Worm (Caenorhabditis elegans) whole organism, L4 larva: ENCODE results near the gene F28C10.3.
A peak's percentile ranks its signal among the peaks of the same experiment; 100 is the strongest.

Experiments used
- F49E8.2 ChIP-seq: sonication (generic microtip); optimal IDR thresholded peaks from 2 replicates; lab custom pipeline; 2016; ENCODE audit warnings: missing compliant biosample characterization, mild to moderate bottlenecking, missing genetic modification characterization, borderline replicate concordance
- R02D3.7 ChIP-seq: fragments of 150-350 bp; sonication (generic microtip); optimal IDR thresholded peaks from 3 replicates; lab custom pipeline; 2014; ENCODE audit warnings: missing biosample characterization, missing genetic modification characterization
- T20F7.1 ChIP-seq: fragments of 200-800 bp; sonication (Bioruptor generic); optimal IDR thresholded peaks from 2 replicates; lab custom pipeline; 2018; ENCODE audit warnings: mild to moderate bottlenecking, missing genetic modification characterization, missing compliant biosample characterization
- Y48G9A.11 ChIP-seq: fragments of 200-800 bp; sonication (Bioruptor generic); IDR thresholded peaks from 2 replicates; pipeline ENCODE4 v1.3.6; 2022; ENCODE audit warnings: missing genetic modification reagents, missing genetic modification characterization, missing compliant biosample characterization
- ZK337.2 ChIP-seq: fragments of 200-800 bp; sonication (Bioruptor generic); IDR thresholded peaks from 2 replicates; pipeline ENCODE4 v1.3.6; 2022; ENCODE audit warnings: missing genetic modification reagents, missing genetic modification characterization, missing compliant biosample characterization
- aha-1 ChIP-seq: fragments of 150-350 bp; peaks from one replicate; lab custom pipeline; 2014; ENCODE audit warnings: missing biosample characterization, missing genetic modification characterization
- aly-2 ChIP-seq: sonication (generic microtip); optimal IDR thresholded peaks from 2 replicates; lab custom pipeline; 2018; ENCODE audit warnings: missing biosample characterization, missing genetic modification characterization
- ceh-20 ChIP-seq: fragments of 200-800 bp; sonication (Bioruptor generic); IDR thresholded peaks from 2 replicates; pipeline ENCODE4 v1.3.6; 2022; ENCODE audit warnings: missing genetic modification reagents, missing genetic modification characterization, missing compliant biosample characterization
- ces-1 ChIP-seq: fragments of 150-350 bp; sonication (generic microtip); optimal IDR thresholded peaks from 4 replicates; lab custom pipeline; 2014; ENCODE audit warnings: missing biosample characterization, missing genetic modification reagents, missing genetic modification characterization
- daf-16 ChIP-seq, 3 experiments: sonication (generic microtip); optimal IDR thresholded peaks; 2 replicates each; lab custom pipeline; 2016 to 2017; ENCODE audit warnings: missing genetic modification characterization in 3 of 3, missing genetic modification reagents in 3 of 3, mild to moderate bottlenecking in 2 of 3, missing compliant biosample characterization in 2 of 3, missing biosample characterization in 1 of 3, moderate library complexity in 1 of 3
- dmd-9 ChIP-seq: fragments of 200-800 bp; sonication (Bioruptor generic); IDR thresholded peaks from 2 replicates; pipeline ENCODE4 v1.3.6; 2022; ENCODE audit warnings: missing genetic modification reagents, missing genetic modification characterization, missing compliant biosample characterization
- gei-8 ChIP-seq: fragments of 200-800 bp; sonication (Bioruptor generic); optimal IDR thresholded peaks from 2 replicates; lab custom pipeline; 2018; ENCODE audit warnings: mild to moderate bottlenecking, missing genetic modification characterization, missing compliant biosample characterization
- hlh-11 ChIP-seq: fragments of 200-800 bp; sonication (Bioruptor generic); optimal IDR thresholded peaks from 2 replicates; lab custom pipeline; 2018; ENCODE audit warnings: mild to moderate bottlenecking, missing genetic modification characterization, missing compliant biosample characterization
- hlh-30 ChIP-seq: sonication (generic microtip); optimal IDR thresholded peaks from 2 replicates; lab custom pipeline; 2017; ENCODE audit warnings: antibody characterized with exemption, mild to moderate bottlenecking, missing genetic modification characterization, missing compliant biosample characterization; ENCODE audit not compliant: insufficient read depth
- jun-1 ChIP-seq: fragments of 150-350 bp; optimal IDR thresholded peaks from 2 replicates; lab custom pipeline; 2014; ENCODE audit warnings: missing biosample characterization, missing genetic modification reagents, missing genetic modification characterization
- lin-1 ChIP-seq: fragments of 200-800 bp; sonication (Bioruptor generic); IDR thresholded peaks from 2 replicates; pipeline ENCODE4 v1.3.6; 2022; ENCODE audit warnings: missing genetic modification reagents, missing genetic modification characterization, missing compliant biosample characterization
- lin-13 ChIP-seq: fragments of 150-350 bp; optimal IDR thresholded peaks from 2 replicates; lab custom pipeline; 2014; ENCODE audit warnings: missing biosample characterization, missing genetic modification reagents, missing genetic modification characterization
- lin-38 ChIP-seq: fragments of 200-800 bp; sonication (Bioruptor generic); IDR thresholded peaks from 2 replicates; pipeline ENCODE4 v1.3.6; 2022; ENCODE audit warnings: missing genetic modification reagents, missing genetic modification characterization, missing compliant biosample characterization
- lin-39 ChIP-seq: fragments of 150-350 bp; optimal IDR thresholded peaks from 2 replicates; lab custom pipeline; 2014; ENCODE audit warnings: missing biosample characterization, missing genetic modification reagents, missing genetic modification characterization
- mdt-29 ChIP-seq: fragments of 200-800 bp; sonication (Bioruptor generic); IDR thresholded peaks from 2 replicates; pipeline ENCODE4 v1.3.6; 2022; ENCODE audit warnings: missing genetic modification reagents, missing genetic modification characterization, missing compliant biosample characterization
- mep-1 ChIP-seq: fragments of 150-350 bp; sonication (generic microtip); optimal IDR thresholded peaks from 3 replicates; lab custom pipeline; 2014; ENCODE audit warnings: missing biosample characterization, missing genetic modification characterization
- mxl-2 ChIP-seq: fragments of 200-800 bp; sonication (Bioruptor generic); conservative IDR thresholded peaks from 2 replicates; pipeline ENCODE4 v1.3.6; 2022; ENCODE audit warnings: missing genetic modification reagents, missing genetic modification characterization, missing compliant biosample characterization
- mxl-3 ChIP-seq: fragments of 200-800 bp; sonication (Bioruptor generic); optimal IDR thresholded peaks from 2 replicates; lab custom pipeline; 2018; ENCODE audit warnings: mild to moderate bottlenecking, missing genetic modification characterization, missing compliant biosample characterization
- nhr-10 ChIP-seq: fragments of 150-350 bp; optimal IDR thresholded peaks from 2 replicates; lab custom pipeline; 2014; ENCODE audit warnings: missing biosample characterization, missing genetic modification characterization
- nhr-11 ChIP-seq: fragments of 150-350 bp; optimal IDR thresholded peaks from 2 replicates; lab custom pipeline; 2014; ENCODE audit warnings: missing biosample characterization, missing genetic modification characterization
- nhr-25 ChIP-seq: sonication (generic microtip); optimal IDR thresholded peaks from 2 replicates; lab custom pipeline; 2017; ENCODE audit warnings: missing genetic modification characterization, mild to moderate bottlenecking, missing compliant biosample characterization, antibody characterized with exemption, moderate library complexity, borderline replicate concordance; ENCODE audit not compliant: insufficient read depth
- nhr-28 ChIP-seq: fragments of 150-350 bp; optimal IDR thresholded peaks from 2 replicates; lab custom pipeline; 2014; ENCODE audit warnings: missing biosample characterization, missing genetic modification characterization
- nhr-6 ChIP-seq: fragments of 150-350 bp; optimal IDR thresholded peaks from 2 replicates; lab custom pipeline; 2014; ENCODE audit warnings: missing biosample characterization, missing genetic modification characterization
- pha-4 ChIP-seq, 2 experiments: fragments of 150-350 bp in 1 of 2; fragments of 200-800 bp in 1 of 2; sonication (Bioruptor generic) in 1 of 2; IDR thresholded peaks in 1 of 2; optimal IDR thresholded peaks in 1 of 2; 2 replicates each; pipeline versions ENCODE4 v1.3.6 to Lab custom; 2014 to 2022; ENCODE audit warnings: missing genetic modification characterization in 2 of 2, missing genetic modification reagents in 2 of 2, missing biosample characterization in 1 of 2, missing compliant biosample characterization in 1 of 2
- php-3 ChIP-seq: fragments of 200-800 bp; sonication (Bioruptor generic); IDR thresholded peaks from 2 replicates; pipeline ENCODE4 v1.3.6; 2022; ENCODE audit warnings: missing genetic modification reagents, missing genetic modification characterization, missing compliant biosample characterization
- pqm-1 ChIP-seq: sonication (generic microtip); optimal IDR thresholded peaks from 2 replicates; lab custom pipeline; 2017; ENCODE audit warnings: missing biosample characterization, missing genetic modification characterization
- set-16 ChIP-seq: fragments of 200-800 bp; sonication (Bioruptor generic); IDR thresholded peaks from 2 replicates; pipeline ENCODE4 v1.3.6; 2022; ENCODE audit warnings: missing genetic modification reagents, missing genetic modification characterization, missing compliant biosample characterization
- skn-1 ChIP-seq: fragments of 150-350 bp; optimal IDR thresholded peaks from 2 replicates; lab custom pipeline; 2014; ENCODE audit warnings: missing biosample characterization, missing genetic modification characterization
- snpc-1.2 ChIP-seq: fragments of 200-800 bp; sonication (Bioruptor generic); IDR thresholded peaks from 2 replicates; pipeline ENCODE4 v1.3.6; 2022; ENCODE audit warnings: missing genetic modification reagents, missing genetic modification characterization, missing compliant biosample characterization
- tra-1 ChIP-seq: fragments of 200-800 bp; sonication (Bioruptor generic); IDR thresholded peaks from 2 replicates; pipeline ENCODE4 v1.3.6; 2022; ENCODE audit warnings: missing genetic modification reagents, missing genetic modification characterization, missing compliant biosample characterization
- unc-62 ChIP-seq, 3 experiments: fragments of 150-350 bp in 1 of 3; sonication (generic microtip); optimal IDR thresholded peaks in 2 of 3; peaks in 1 of 3; 1 replicate in 1 of 3; 2 replicates in 2 of 3; lab custom pipeline; 2014 to 2017; ENCODE audit warnings: missing biosample characterization in 3 of 3, missing genetic modification characterization in 3 of 3, missing genetic modification reagents in 3 of 3, missing genotype in 1 of 3
- zip-11 ChIP-seq: fragments of 200-800 bp; sonication (Bioruptor generic); IDR thresholded peaks from 2 replicates; pipeline ENCODE4 v1.3.6; 2022; ENCODE audit warnings: missing genetic modification characterization, missing compliant biosample characterization
- ztf-11 ChIP-seq: fragments of 150-350 bp; optimal IDR thresholded peaks from 2 replicates; lab custom pipeline; 2014; ENCODE audit warnings: missing biosample characterization, missing genetic modification characterization

The F28C10.3 gene

DNA sequence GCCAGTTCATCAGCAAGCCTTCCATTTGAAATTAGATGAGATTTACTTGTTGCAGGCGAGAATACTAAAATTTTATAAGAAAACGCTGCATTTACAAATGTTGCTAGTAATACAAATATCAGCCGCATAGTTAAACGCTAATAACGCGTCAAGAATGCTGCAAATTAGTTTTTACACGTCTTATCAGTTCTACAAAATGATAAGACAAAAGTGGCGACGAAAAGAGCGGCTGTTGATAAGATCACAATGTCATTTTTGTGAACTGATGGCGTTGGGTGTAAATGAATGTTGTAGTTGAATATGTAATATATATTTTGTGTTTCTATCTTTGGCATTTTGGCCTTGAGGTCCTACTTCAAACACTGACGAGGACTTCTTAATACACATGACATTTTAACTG, 5.6 kb downstream of the F28C10.3 start, which contains the start of gene ugt-46 (continued):
- TF ChIP-seq F49E8.2 (tag; lab: Kevin White, UChicago) = no peak
- TF ChIP-seq lin-39 = no peak
- TF ChIP-seq nhr-6 (tag; lab: Kevin White, UChicago) = no peak
- TF ChIP-seq php-3 (GFP tag; lab: Robert Waterston, UW) = no peak
- TF ChIP-seq skn-1 = no peak
- TF ChIP-seq unc-62 (GFP tag; optimal IDR thresholded peaks at IDR 0.05 in 1 of 2; lab: Kevin White, UChicago) = no peak
- TF ChIP-seq unc-62 (tag; optimal IDR thresholded peaks at IDR 0.05; lab: Kevin White, UChicago) = no peak
- TF ChIP-seq ztf-11 = no peak
- TF ChIP-seq tra-1 = no peak

ce11 chrX:529386-529785, 6.2 kb downstream of the F28C10.3 start:
- TF ChIP-seq nhr-10 (tag; lab: Kevin White, UChicago) (no peak), unc-62 (GFP tag; optimal IDR thresholded peaks at IDR 0.05 in 1 of 2; lab: Kevin White, UChicago) (peak in 1 of 2 experiments; percentile 96), unc-62 (tag; optimal IDR thresholded peaks at IDR 0.05; lab: Kevin White, UChicago) (no peak)

- TF ChIP-seq zip-11 (GFP tag; lab: Robert Waterston, UW) (no peak), set-16 (GFP tag; lab: Robert Waterston, UW) (peak; percentile 62; the same call in 1 of the 2 replicates), ces-1 (GFP tag; lab: Kevin White, UChicago) (no peak), mdt-29 (GFP tag; lab: Robert Waterston, UW) (no peak), snpc-1.2 (GFP tag; lab: Robert Waterston, UW) (no peak), lin-13 (GFP tag; lab: Kevin White, UChicago) (no peak), ZK337.2 (GFP tag; lab: Robert Waterston, UW) (no peak)
Observed at ce11 chrX:528761-529160, 6.9 kb downstream of the F28C10.3 start.

- TF ChIP-seq pqm-1 (tag; lab: Kevin White, UChicago) (peak; percentile 51), R02D3.7 (tag; lab: Kevin White, UChicago) (no peak), gei-8 (GFP tag; lab: Kevin White, UChicago) (no peak), aly-2 (tag; lab: Kevin White, UChicago) (no peak), mxl-3 (GFP tag; lab: Kevin White, UChicago) (no peak), hlh-11 (tag; lab: Kevin White, UChicago) (no peak), daf-16 (GFP tag; optimal IDR thresholded peaks at IDR 0.05; lab: Kevin White, UChicago) (no peak), daf-16 (tag; optimal IDR thresholded peaks at IDR 0.05; lab: Kevin White, UChicago) (peak; percentile 30), php-3 (GFP tag; lab: Robert Waterston, UW) (peak; percentile 70), skn-1 (no peak), nhr-28 (tag; lab: Kevin White, UChicago) (peak; percentile 49), aha-1 (peak; percentile 63), jun-1 (tag; lab: Kevin White, UChicago) (no peak), Y48G9A.11 (GFP tag; lab: Robert Waterston, UW) (no peak), lin-1 (GFP tag; lab: Robert Waterston, UW) (no peak), dmd-9 (GFP tag; lab: Robert Waterston, UW) (no peak), mep-1 (no peak), ceh-20 (no peak), lin-38 (GFP tag; lab: Robert Waterston, UW) (no peak), hlh-30 (no peak)
- TF ChIP-seq, all 104 proteins: peak for 5
Observed at ce11 chrX:527663-528062, 8.0 kb downstream of the F28C10.3 start.

DNA sequence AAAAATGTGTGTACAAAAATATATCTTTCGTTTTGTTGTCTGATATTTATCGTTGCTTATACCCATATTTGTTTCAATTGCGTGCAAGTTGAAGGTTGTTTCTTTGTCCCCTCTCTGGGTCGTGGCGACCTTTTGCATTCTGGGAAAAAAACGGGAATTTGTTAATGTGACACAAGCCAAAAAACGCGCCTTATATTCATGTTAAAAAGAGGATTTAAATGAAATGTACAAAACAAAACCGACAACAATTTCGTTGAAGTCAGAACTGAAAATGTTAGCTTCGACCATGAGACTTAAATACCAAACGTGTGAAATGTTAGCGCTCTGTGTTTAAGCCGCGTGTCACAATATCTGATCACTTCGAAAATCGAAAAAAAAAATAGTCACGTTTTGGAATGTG, 11.1 kb downstream of the F28C10.3 start:
- TF ChIP-seq nhr-11 (tag; lab: Kevin White, UChicago) (no peak), mxl-2 (no peak), pha-4 (GFP tag; IDR thresholded peaks at IDR 0.05; lab: Robert Waterston, UW) (no peak), pha-4 (tag; optimal IDR thresholded peaks at IDR 0.05; lab: Kevin White, UChicago) (no peak), aha-1 (peak; percentile 93), T20F7.1 (GFP tag; lab: Kevin White, UChicago) (no peak), nhr-25 (no peak)
- TF ChIP-seq, all 104 proteins: peak for 1
